Worm (Caenorhabditis elegans) whole organism, L3 larva: Measurements from ENCODE around the gene Y79H2A.2.

Experiments
- ceh-16 ChIP-seq: sonication (generic microtip); optimal IDR thresholded peaks from 2 replicates; lab custom pipeline; 2017; ENCODE audit warnings: missing biosample characterization, missing genetic modification characterization
- elt-1 ChIP-seq: fragments of 150-350 bp; optimal IDR thresholded peaks from 2 replicates; lab custom pipeline; 2014; ENCODE audit warnings: missing biosample characterization, missing genetic modification characterization
- mdl-1 ChIP-seq: fragments of 150-350 bp; optimal IDR thresholded peaks from 2 replicates; lab custom pipeline; 2014; ENCODE audit warnings: missing biosample characterization, missing genetic modification characterization
- skn-1 ChIP-seq: fragments of 150-350 bp; optimal IDR thresholded peaks from 2 replicates; lab custom pipeline; 2014; ENCODE audit warnings: missing biosample characterization, missing genetic modification characterization
- unc-39 ChIP-seq: sonication (generic microtip); optimal IDR thresholded peaks from 4 replicates; lab custom pipeline; 2017; ENCODE audit warnings: missing biosample characterization, missing genetic modification characterization

DNA sequence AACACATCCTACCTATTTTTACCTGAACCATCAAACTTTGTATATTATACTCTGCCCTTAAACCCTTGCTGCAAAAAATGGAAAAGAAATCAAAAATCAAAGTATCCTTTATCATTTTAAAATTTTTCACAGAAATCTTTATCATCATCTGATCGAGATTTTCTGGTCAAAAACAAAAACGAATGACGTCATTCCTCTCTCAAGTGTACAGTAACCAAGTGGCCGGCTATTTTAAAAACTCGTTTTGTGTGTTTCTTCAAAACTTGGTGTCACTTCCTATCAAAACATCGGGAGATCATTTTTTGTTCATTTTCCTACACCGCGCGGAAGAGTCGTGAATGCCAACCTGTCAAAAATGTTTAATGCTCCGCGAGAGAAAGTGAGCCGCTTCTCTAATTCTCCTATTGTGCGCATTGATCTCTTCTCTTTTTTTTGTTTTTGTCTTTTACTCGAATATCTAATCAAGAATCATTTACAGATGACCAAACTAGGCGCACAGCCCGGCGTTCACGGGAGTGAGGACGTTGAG lies 10.4 kb downstream of the Y79H2A.2 start, which contains the start of gene brp-1:
- no peak for TF ChIP-seq elt-1 (tag; lab: Kevin White, UChicago)
- TF ChIP-seq mdl-1 (tag; lab: Kevin White, UChicago) = no peak
- TF ChIP-seq skn-1 = no peak
- TF ChIP-seq ceh-16 (tag; lab: Kevin White, UChicago) = no peak
- no peak for TF ChIP-seq unc-39 (tag; lab: Kevin White, UChicago)
